Worm (Caenorhabditis elegans): ENCODE results near the gene lgc-12.

lgc-12 gene

DNA sequence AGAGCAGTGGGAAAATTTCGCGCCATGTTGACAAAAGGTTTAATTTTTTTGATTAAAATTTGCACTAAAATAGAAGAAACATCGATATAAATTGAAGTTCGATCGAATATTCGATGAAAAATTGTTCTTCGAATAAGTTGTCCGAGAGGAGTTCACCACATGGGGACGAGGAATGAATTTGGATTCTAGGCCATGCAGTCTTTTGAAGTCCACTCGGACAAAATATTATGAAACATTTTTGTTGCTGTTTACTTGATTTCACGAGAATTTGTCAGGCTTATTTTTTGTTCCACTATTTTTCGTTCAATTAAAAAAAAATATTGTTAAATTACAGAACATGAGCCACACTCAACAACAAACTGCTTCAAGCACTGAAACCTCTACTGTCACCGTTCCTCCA lies 41.3 kb upstream of the lgc-12 start, which contains the start of the genes cux-7 and C07H6.2 (continued):
- TF ChIP-seq mdl-1 (tag; optimal IDR thresholded peaks at IDR 0.05), result peak in 1 of 2 experiments; percentile 19
- TF ChIP-seq egl-43 (GFP tag; IDR thresholded peaks at IDR 0.05), result no peak
- no peak for TF ChIP-seq F26F4.8 (GFP tag; conservative IDR thresholded peaks at IDR 0.05)
- no peak for TF ChIP-seq pqm-1 (tag; optimal IDR thresholded peaks at IDR 0.05)
- TF ChIP-seq tag-97 (GFP tag; IDR thresholded peaks at IDR 0.05), result peak; percentile 99
- peak; percentile 88 for TF ChIP-seq nhr-102 (tag; optimal IDR thresholded peaks at IDR 0.05)
- peak; percentile 87 for TF ChIP-seq T20F7.1 (GFP tag; optimal IDR thresholded peaks at IDR 0.05)
- TF ChIP-seq lin-15B (tag; optimal IDR thresholded peaks at IDR 0.05), result peak; percentile 72
- no peak for TF ChIP-seq ztf-11 (tag; optimal IDR thresholded peaks at IDR 0.05)
- peak; percentile 92 for TF ChIP-seq dve-1 (tag; optimal IDR thresholded peaks at IDR 0.05; ENCODE audit: insufficient read depth)
- peak; percentile 98 for TF ChIP-seq sdz-12 (GFP tag; optimal IDR thresholded peaks at IDR 0.05)
- peak; percentile 66 for TF ChIP-seq mxl-3 (GFP tag; optimal IDR thresholded peaks at IDR 0.05)
- TF ChIP-seq zfp-3 (GFP tag; conservative IDR thresholded peaks at IDR 0.05), result peak; percentile 88
- peak; percentile 82 for TF ChIP-seq ceh-20 (GFP tag; IDR thresholded peaks at IDR 0.05)
- TF ChIP-seq gei-8 (GFP tag; optimal IDR thresholded peaks at IDR 0.05), result peak; percentile 39
- peak; percentile 68 for TF ChIP-seq nhr-77 (tag; optimal IDR thresholded peaks at IDR 0.05)
- peak; percentile 60 to 96 for TF ChIP-seq lsy-2 (tag; optimal IDR thresholded peaks at IDR 0.05)
- TF ChIP-seq unc-39 (tag; optimal IDR thresholded peaks at IDR 0.05), result no peak
- peak; percentile 100 for TF ChIP-seq ZK337.2 (GFP tag; IDR thresholded peaks at IDR 0.05)
- TF ChIP-seq D1046.2 (GFP tag; IDR thresholded peaks at IDR 0.05), result peak; percentile 88; the same call in 1 of the 2 replicates
- TF ChIP-seq nhr-42 (GFP tag; IDR thresholded peaks at IDR 0.05), result 0 out of 2 replicates have a peak, but pooled peaks have one; percentile 44
- TF ChIP-seq cey-2 (tag; optimal IDR thresholded peaks at IDR 0.05; ENCODE audit: borderline replicate concordance, insufficient read depth), result no peak
- TF ChIP-seq attf-4 (tag; optimal IDR thresholded peaks at IDR 0.05), result no peak
- TF ChIP-seq daf-16 (GFP tag; optimal IDR thresholded peaks at IDR 0.05), result peak; percentile 68 to 88
- peak; percentile 90 for TF ChIP-seq daf-16 (tag; optimal IDR thresholded peaks at IDR 0.05)
- peak; percentile 89; the same call in 1 of the 2 replicates for TF ChIP-seq tra-1 (GFP tag; IDR thresholded peaks at IDR 0.05)
- no peak for TF ChIP-seq lin-29 (GFP tag; IDR thresholded peaks at IDR 0.05)
- peak in 1 of 2 experiments; percentile 97 for TF ChIP-seq unc-62 (GFP tag; optimal IDR thresholded peaks at IDR 0.05 in 1 of 2)
- no peak for TF ChIP-seq unc-62 (tag; optimal IDR thresholded peaks at IDR 0.05)
- TF ChIP-seq madf-9 (GFP tag; conservative IDR thresholded peaks at IDR 0.05), result peak; percentile 96
- TF ChIP-seq zfp-2 (tag; optimal IDR thresholded peaks at IDR 0.05), result peak; percentile 53
- no peak for TF ChIP-seq lin-39 (tag; optimal IDR thresholded peaks at IDR 0.05)
- TF ChIP-seq nhr-28 (tag; optimal IDR thresholded peaks at IDR 0.05), result peak; percentile 73
- TF ChIP-seq daf-8 (GFP tag; IDR thresholded peaks at IDR 0.05), result no peak
- TF ChIP-seq mes-2 (tag; optimal IDR thresholded peaks at IDR 0.05; ENCODE audit: poor library complexity, severe bottlenecking), result peak; percentile 100
- peak; percentile 66 for TF ChIP-seq ceh-32 (tag; optimal IDR thresholded peaks at IDR 0.05; ENCODE audit: poor library complexity)
- TF ChIP-seq nhr-237 (tag; optimal IDR thresholded peaks at IDR 0.05), result no peak
- peak; percentile 75 for TF ChIP-seq nhr-11 (tag; optimal IDR thresholded peaks at IDR 0.05)
- TF ChIP-seq ztf-7 (tag; optimal IDR thresholded peaks at IDR 0.05), result no peak
- peak; percentile 69 for TF ChIP-seq spr-1 (tag; optimal IDR thresholded peaks at IDR 0.05)
- TF ChIP-seq dmd-8 (GFP tag; IDR thresholded peaks at IDR 0.05), result no peak
- peak; percentile 77; the same call in 1 of the 2 replicates for TF ChIP-seq mdt-29 (GFP tag; IDR thresholded peaks at IDR 0.05)
- TF ChIP-seq nhr-6 (tag; optimal IDR thresholded peaks at IDR 0.05), result peak; percentile 82
- TF ChIP-seq Y75B8A.6 (GFP tag; IDR thresholded peaks at IDR 0.05), result no peak
- peak; percentile 93 for TF ChIP-seq ceh-44 (GFP tag; IDR thresholded peaks at IDR 0.05)
- no peak; the same call in 1 of the 2 replicates for TF ChIP-seq pha-4 (GFP tag; IDR thresholded peaks at IDR 0.05)
- TF ChIP-seq pha-4 (tag; optimal IDR thresholded peaks at IDR 0.05), result peak; percentile 30
- no peak for TF ChIP-seq Y105C5A.15 (GFP tag; IDR thresholded peaks at IDR 0.05)
- TF ChIP-seq dpl-1 (GFP tag; optimal IDR thresholded peaks at IDR 0.05), result peak; percentile 92
- peak; percentile 97 for TF ChIP-seq aha-1 (tag)
- TF ChIP-seq egl-27 (tag; optimal IDR thresholded peaks at IDR 0.05), result no peak
- no peak for TF ChIP-seq lim-7 (GFP tag; IDR thresholded peaks at IDR 0.05)

All from whole organism, L4 larva.